Fruit fly (Drosophila melanogaster) whole organism, wandering third instar larva: ENCODE measurements around the gene Rab3-GEF.

Experiments used
- Abd-B ChIP-seq: fragments of >200 bp; optimal IDR thresholded peaks from 2 replicates; lab custom pipeline; 2017; ENCODE audit warnings: missing biosample characterization, missing genetic modification characterization
- CG32264 ChIP-seq: fragments of 200-800 bp; sonication (Bioruptor generic); optimal IDR thresholded peaks from 2 replicates; lab custom pipeline; 2016; ENCODE audit warnings: missing biosample characterization, missing genetic modification characterization
- CG9705 ChIP-seq: fragments of 200-800 bp; sonication (Bioruptor generic); optimal IDR thresholded peaks from 2 replicates; lab custom pipeline; 2018; ENCODE audit warnings: missing biosample characterization, mild to moderate bottlenecking, missing genetic modification characterization
- CrebA ChIP-seq: fragments of 200-800 bp; sonication (Bioruptor generic); optimal IDR thresholded peaks from 2 replicates; lab custom pipeline; 2016; ENCODE audit warnings: missing biosample characterization, mild to moderate bottlenecking, missing genetic modification characterization, borderline replicate concordance
- Dfd ChIP-seq: fragments of >200 bp; optimal IDR thresholded peaks from 2 replicates; lab custom pipeline; 2017; ENCODE audit warnings: missing biosample characterization, missing genetic modification characterization
- Dif ChIP-seq: fragments of 200-275, 200-300 bp; sonication (Bioruptor generic); optimal IDR thresholded peaks from 2 replicates; lab custom pipeline; 2018; ENCODE audit warnings: missing biosample characterization, missing genetic modification characterization; ENCODE audit not compliant: partially characterized antibody
- GATAd ChIP-seq: sonication (Bioruptor generic); optimal IDR thresholded peaks from 2 replicates; lab custom pipeline; 2016; ENCODE audit warnings: missing biosample characterization, missing genetic modification characterization
- HLH106 ChIP-seq: fragments of 200-800 bp; optimal IDR thresholded peaks from 3 replicates; lab custom pipeline; 2019; ENCODE audit warnings: missing biosample characterization, mild to moderate bottlenecking, missing genetic modification characterization, moderate library complexity
- Hnf4 ChIP-seq: fragments of 200-800 bp; sonication (Bioruptor generic); optimal IDR thresholded peaks from 2 replicates; lab custom pipeline; 2016; ENCODE audit warnings: missing biosample characterization, mild to moderate bottlenecking, missing genetic modification characterization
- Hr78 ChIP-seq: fragments of >200 bp; optimal IDR thresholded peaks from 2 replicates; lab custom pipeline; 2017; ENCODE audit warnings: missing biosample characterization, missing genetic modification characterization
- Hr83 ChIP-seq: fragments of 200-300 bp; sonication (Bioruptor generic); optimal IDR thresholded peaks from 2 replicates; lab custom pipeline; 2016; ENCODE audit warnings: missing biosample characterization, mild to moderate bottlenecking, missing genetic modification characterization, moderate library complexity; ENCODE audit not compliant: poor library complexity, severe bottlenecking
- Jra ChIP-seq: sonication (Bioruptor generic); optimal IDR thresholded peaks from 2 replicates; lab custom pipeline; 2016; ENCODE audit warnings: missing biosample characterization, missing genetic modification characterization
- Mio ChIP-seq: sonication (Bioruptor generic); optimal IDR thresholded peaks from 2 replicates; lab custom pipeline; 2016; ENCODE audit warnings: missing biosample characterization, missing genetic modification characterization
- Myc ChIP-seq: fragments of >200 bp; optimal IDR thresholded peaks from 2 replicates; lab custom pipeline; 2017
- N ChIP-seq: fragments of >200 bp; optimal IDR thresholded peaks from 2 replicates; lab custom pipeline; 2018; ENCODE audit warnings: missing biosample characterization, missing external identifiers, missing genetic modification characterization
- OdsH ChIP-seq: fragments of 200-800 bp; sonication (Bioruptor generic); optimal IDR thresholded peaks from 2 replicates; lab custom pipeline; 2016; ENCODE audit warnings: missing biosample characterization, mild to moderate bottlenecking, missing genetic modification characterization
- Rel ChIP-seq, 2 experiments: fragments of 200-800 bp; sonication (Bioruptor generic) in 1 of 2; optimal IDR thresholded peaks; 2 replicates in 1 of 2; 3 replicates in 1 of 2; lab custom pipeline; 2016 to 2019; ENCODE audit warnings: mild to moderate bottlenecking in 2 of 2, missing biosample characterization in 2 of 2, missing genetic modification characterization in 2 of 2, moderate library complexity in 1 of 2
- Sp1 ChIP-seq: fragments of 200-800 bp; sonication (Bioruptor generic); optimal IDR thresholded peaks from 3 replicates; lab custom pipeline; 2019; ENCODE audit warnings: missing biosample characterization, mild to moderate bottlenecking, missing genetic modification characterization, moderate library complexity
- Vsx2 ChIP-seq: fragments of 200-300, 225-300 bp; sonication (Bioruptor generic); optimal IDR thresholded peaks from 2 replicates; lab custom pipeline; 2018; ENCODE audit warnings: missing biosample characterization, missing genetic modification characterization; ENCODE audit not compliant: partially characterized antibody
- br ChIP-seq: fragments of 200-800 bp; sonication (Bioruptor generic); optimal IDR thresholded peaks from 2 replicates; lab custom pipeline; 2016; ENCODE audit warnings: missing biosample characterization, missing genetic modification characterization
- brk ChIP-seq: fragments of 200-800 bp; sonication (Bioruptor generic); optimal IDR thresholded peaks from 2 replicates; lab custom pipeline; 2016; ENCODE audit warnings: missing biosample characterization, mild to moderate bottlenecking, missing genetic modification characterization
- dl ChIP-seq, 2 experiments: fragments of 175-275, 200-275 bp in 1 of 2; fragments of 200-275 bp in 1 of 2; sonication (Bioruptor generic); optimal IDR thresholded peaks; lab custom pipeline; 2018; ENCODE audit warnings: mild to moderate bottlenecking in 2 of 2, missing biosample characterization in 2 of 2, missing genetic modification characterization in 2 of 2, moderate library complexity in 2 of 2; ENCODE audit not compliant: partially characterized antibody in 2 of 2, insufficient read depth in 1 of 2
- dmrt93B ChIP-seq: fragments of 200-800 bp; sonication (Bioruptor generic); optimal IDR thresholded peaks from 2 replicates; lab custom pipeline; 2018; ENCODE audit warnings: missing biosample characterization, mild to moderate bottlenecking, missing genetic modification characterization
- dsf ChIP-seq: sonication (Bioruptor generic); optimal IDR thresholded peaks from 2 replicates; lab custom pipeline; 2016; ENCODE audit warnings: missing biosample characterization, missing genetic modification characterization, borderline replicate concordance
- ey ChIP-seq: fragments of 200-800 bp; sonication (Bioruptor generic); optimal IDR thresholded peaks from 2 replicates; lab custom pipeline; 2016; ENCODE audit warnings: missing biosample characterization, missing genetic modification characterization
- foxo ChIP-seq, 2 experiments: fragments of 200-800 bp; sonication (Bioruptor generic); optimal IDR thresholded peaks; 2 replicates in 1 of 2; 3 replicates in 1 of 2; lab custom pipeline; 2016 to 2017; ENCODE audit warnings: missing biosample characterization in 2 of 2, missing genetic modification characterization in 2 of 2
- fru ChIP-seq: fragments of 200-800 bp; sonication (Bioruptor generic); optimal IDR thresholded peaks from 3 replicates; lab custom pipeline; 2016; ENCODE audit warnings: missing biosample characterization, mild to moderate bottlenecking, missing genetic modification characterization
- h ChIP-seq: fragments of 200-800 bp; sonication (Bioruptor generic); optimal IDR thresholded peaks from 3 replicates; lab custom pipeline; 2016; ENCODE audit warnings: missing biosample characterization, mild to moderate bottlenecking, missing genetic modification characterization
- jim ChIP-seq: fragments of 175-275, 200-325 bp; sonication (Bioruptor generic); optimal IDR thresholded peaks from 2 replicates; lab custom pipeline; 2016; ENCODE audit warnings: missing biosample characterization, mild to moderate bottlenecking, missing genetic modification characterization
- lola ChIP-seq: fragments of >200 bp; optimal IDR thresholded peaks from 2 replicates; lab custom pipeline; 2017; ENCODE audit warnings: missing biosample characterization, missing genetic modification characterization
- pan ChIP-seq: fragments of >200 bp; optimal IDR thresholded peaks from 2 replicates; lab custom pipeline; 2017
- psq ChIP-seq: fragments of 200-800 bp; sonication (Bioruptor generic); optimal IDR thresholded peaks from 3 replicates; lab custom pipeline; 2017; ENCODE audit warnings: missing biosample characterization, mild to moderate bottlenecking, missing genetic modification characterization, moderate library complexity
- rgr ChIP-seq: fragments of 200-800 bp; sonication (Bioruptor generic); optimal IDR thresholded peaks from 3 replicates; lab custom pipeline; 2016; ENCODE audit warnings: missing biosample characterization, mild to moderate bottlenecking, missing genetic modification characterization
- sage ChIP-seq: fragments of 200-800 bp; sonication (Bioruptor generic); optimal IDR thresholded peaks from 2 replicates; lab custom pipeline; 2016; ENCODE audit warnings: missing biosample characterization, mild to moderate bottlenecking, missing genetic modification characterization
- sv ChIP-seq: fragments of 200-800 bp; sonication (Bioruptor generic); optimal IDR thresholded peaks from 3 replicates; lab custom pipeline; 2016; ENCODE audit warnings: missing biosample characterization, missing genetic modification characterization
- tai ChIP-seq: sonication (Bioruptor generic); optimal IDR thresholded peaks from 2 replicates; lab custom pipeline; 2016; ENCODE audit warnings: missing biosample characterization, missing genetic modification characterization
- usp ChIP-seq: fragments of >200 bp; optimal IDR thresholded peaks from 2 replicates; lab custom pipeline; 2017; ENCODE audit warnings: missing biosample characterization, missing genetic modification characterization
- woc ChIP-seq: sonication (Bioruptor generic); optimal IDR thresholded peaks from 2 replicates; lab custom pipeline; 2016; ENCODE audit warnings: missing biosample characterization, mild to moderate bottlenecking, missing genetic modification characterization

Gene Rab3-GEF

DNA sequence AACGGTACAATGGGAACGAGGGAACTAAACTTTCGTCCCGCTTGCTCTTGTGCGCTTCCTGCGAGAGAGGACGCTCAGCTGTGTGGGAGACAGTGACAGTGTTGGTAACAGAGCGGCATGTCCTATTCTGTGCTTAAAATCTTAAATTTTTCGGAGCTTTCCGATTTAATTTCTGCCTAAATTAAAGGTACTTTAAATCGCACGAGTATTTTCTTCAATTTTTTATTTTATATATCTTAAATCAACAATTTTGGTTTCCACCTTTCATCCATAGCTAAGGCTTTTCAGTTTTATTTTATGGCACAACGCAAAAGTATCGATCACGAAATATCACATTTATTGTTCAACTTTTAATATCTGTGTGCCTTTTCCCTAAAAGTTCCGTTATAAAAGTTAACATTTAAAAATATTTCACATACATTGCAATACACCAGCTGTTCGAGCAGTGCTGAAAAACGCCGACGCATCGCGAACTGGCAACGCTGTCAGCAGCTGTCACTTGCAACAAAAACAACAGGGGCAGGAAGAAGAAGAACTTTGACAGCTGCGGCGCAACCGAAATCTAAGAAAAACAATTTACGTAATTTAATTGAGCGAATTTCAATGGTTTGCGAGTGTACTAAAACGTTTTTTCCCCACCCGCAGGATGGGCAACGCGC, 25.9 kb upstream of the Rab3-GEF start, which contains the start of the genes hiw and ND-B18:
Gene hiw, minus strand, starts transcription at position 26 of the 659 bp plus-strand sequence.
Gene ND-B18, plus strand, starts transcription at position 330 of the 659 bp plus-strand sequence.
- peak; percentile 14 for TF ChIP-seq ey (GFP tag; lab: Kevin White, UChicago)
- no peak for TF ChIP-seq tai
- peak; percentile 47 for TF ChIP-seq h (GFP tag; lab: Kevin White, UChicago)
- no peak for TF ChIP-seq GATAd
- no peak for TF ChIP-seq sage (GFP tag; lab: Kevin White, UChicago)
- no peak for TF ChIP-seq brk (GFP tag; lab: Kevin White, UChicago)
- no peak for TF ChIP-seq Abd-B
- peak; percentile 9 for TF ChIP-seq br
- TF ChIP-seq dsf, result no peak
- TF ChIP-seq Rel (GFP tag; optimal IDR thresholded peaks at IDR 0.05; lab: Kevin White, UChicago), result no peak
- peak; percentile 24 for TF ChIP-seq Rel (tag; optimal IDR thresholded peaks at IDR 0.05; lab: Kevin White, UChicago)
- TF ChIP-seq Jra (GFP tag; lab: Kevin White, UChicago), result no peak
- peak; percentile 25 for TF ChIP-seq fru (GFP tag; lab: Kevin White, UChicago)
- no peak for TF ChIP-seq woc (GFP tag; lab: Kevin White, UChicago)
- no peak for TF ChIP-seq psq (GFP tag; lab: Kevin White, UChicago)
- no peak for TF ChIP-seq Dif (GFP tag; lab: Kevin White, UChicago)
- TF ChIP-seq HLH106 (tag; lab: Kevin White, UChicago), result peak; percentile 16
- no peak for TF ChIP-seq OdsH
- no peak for TF ChIP-seq dl (GFP tag; optimal IDR thresholded peaks at IDR 0.05; lab: Kevin White, UChicago; ENCODE audit: insufficient read depth in 1 of 2, partially characterized antibody in 2 of 2)
- no peak for TF ChIP-seq lola
- TF ChIP-seq Dfd, result no peak
- no peak for TF ChIP-seq dmrt93B (GFP tag; lab: Kevin White, UChicago)
- no peak for TF ChIP-seq Vsx2 (GFP tag; lab: Kevin White, UChicago)
- TF ChIP-seq CG9705 (GFP tag; lab: Kevin White, UChicago), result no peak
- no peak for TF ChIP-seq jim (GFP tag; lab: Kevin White, UChicago)
- TF ChIP-seq rgr, result peak; percentile 43
- no peak for TF ChIP-seq N
- no peak for TF ChIP-seq Hr78
- no peak for TF ChIP-seq CrebA (GFP tag; lab: Kevin White, UChicago)
- TF ChIP-seq Hnf4 (GFP tag; lab: Kevin White, UChicago), result no peak
- TF ChIP-seq Hr83 (GFP tag; lab: Kevin White, UChicago), result no peak
- TF ChIP-seq sv, result no peak
- TF ChIP-seq foxo (GFP tag; optimal IDR thresholded peaks at IDR 0.05; lab: Kevin White, UChicago), result peak in 1 of 2 experiments; percentile 51
- no peak for TF ChIP-seq CG32264 (GFP tag; lab: Kevin White, UChicago)
- TF ChIP-seq Myc, result peak; percentile 23
- no peak for TF ChIP-seq usp (GFP tag; lab: Kevin White, UChicago)
- TF ChIP-seq Mio (GFP tag; lab: Kevin White, UChicago), result no peak
- TF ChIP-seq Sp1 (GFP tag; lab: Kevin White, UChicago), result peak; percentile 16
- no peak for TF ChIP-seq pan

DNA sequence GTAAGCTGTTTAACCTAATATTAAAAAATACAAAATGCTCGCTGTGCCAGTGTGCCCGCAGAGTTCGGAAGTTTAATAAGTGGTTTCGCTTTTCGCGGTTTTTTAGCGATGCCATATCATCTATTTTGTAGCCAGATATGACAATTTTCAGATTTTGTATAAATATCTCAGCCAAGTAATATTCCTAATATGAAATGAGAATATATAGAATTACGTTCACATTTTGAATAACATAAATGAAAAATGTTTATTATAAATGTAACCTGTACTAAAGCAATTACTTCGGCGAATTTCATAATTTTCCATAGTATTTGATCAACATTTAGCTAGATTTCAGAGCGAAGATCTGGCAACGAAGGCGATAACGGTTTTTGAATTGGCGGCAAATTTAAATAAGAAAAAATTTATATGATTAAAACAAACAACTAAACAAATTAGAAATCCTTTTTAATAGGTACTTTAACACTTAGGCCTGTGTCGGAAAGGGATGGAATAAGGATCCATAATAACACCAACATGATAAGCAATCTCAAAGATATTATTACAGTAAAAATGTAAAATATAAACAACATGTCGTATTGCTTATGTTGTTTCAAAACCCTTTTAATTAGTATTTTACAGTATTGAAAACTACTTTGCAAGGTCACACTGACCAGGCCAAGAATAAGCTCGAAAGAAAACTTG, 23.0 kb upstream of the Rab3-GEF start, which contains the start of the genes opm and dob:
Gene opm, minus strand, starts transcription at position 59 of the 684 bp plus-strand sequence.
Gene dob, plus strand, starts transcription at position 634 of the 684 bp plus-strand sequence.
- peak; percentile 20 for TF ChIP-seq psq (GFP tag; lab: Kevin White, UChicago)
- TF ChIP-seq sage (GFP tag; lab: Kevin White, UChicago), result no peak
- TF ChIP-seq foxo (GFP tag; optimal IDR thresholded peaks at IDR 0.05; lab: Kevin White, UChicago), result peak in 1 of 2 experiments; percentile 16
- no peak for TF ChIP-seq rgr
- peak; percentile 88 for TF ChIP-seq Myc
- TF ChIP-seq Dif (GFP tag; lab: Kevin White, UChicago), result no peak
- TF ChIP-seq Sp1 (GFP tag; lab: Kevin White, UChicago), result peak; percentile 29
- TF ChIP-seq OdsH, result no peak
- no peak for TF ChIP-seq br
- TF ChIP-seq Rel (GFP tag; optimal IDR thresholded peaks at IDR 0.05; lab: Kevin White, UChicago), result no peak
- TF ChIP-seq Rel (tag; optimal IDR thresholded peaks at IDR 0.05; lab: Kevin White, UChicago), result peak; percentile 73
- no peak for TF ChIP-seq Dfd
- TF ChIP-seq GATAd, result no peak
- TF ChIP-seq usp (GFP tag; lab: Kevin White, UChicago), result no peak
- TF ChIP-seq fru (GFP tag; lab: Kevin White, UChicago), result peak; percentile 12
- no peak for TF ChIP-seq CrebA (GFP tag; lab: Kevin White, UChicago)
- TF ChIP-seq dsf, result no peak
- TF ChIP-seq HLH106 (tag; lab: Kevin White, UChicago), result peak; percentile 46
- no peak for TF ChIP-seq jim (GFP tag; lab: Kevin White, UChicago)
- TF ChIP-seq Hnf4 (GFP tag; lab: Kevin White, UChicago), result no peak
- TF ChIP-seq Mio (GFP tag; lab: Kevin White, UChicago), result no peak
- no peak for TF ChIP-seq dl (GFP tag; optimal IDR thresholded peaks at IDR 0.05; lab: Kevin White, UChicago; ENCODE audit: insufficient read depth in 1 of 2, partially characterized antibody in 2 of 2)
- no peak for TF ChIP-seq dmrt93B (GFP tag; lab: Kevin White, UChicago)
- no peak for TF ChIP-seq Hr78
- TF ChIP-seq lola, result no peak
- no peak for TF ChIP-seq CG32264 (GFP tag; lab: Kevin White, UChicago)
- no peak for TF ChIP-seq pan
- TF ChIP-seq h (GFP tag; lab: Kevin White, UChicago), result peak; percentile 32
- TF ChIP-seq woc (GFP tag; lab: Kevin White, UChicago), result peak; percentile 74
- no peak for TF ChIP-seq sv
- no peak for TF ChIP-seq Hr83 (GFP tag; lab: Kevin White, UChicago)
- TF ChIP-seq N, result no peak
- no peak for TF ChIP-seq tai
